Fruit fly (Drosophila melanogaster) Kc167 (cell line): ENCODE measurements around the gene PIP4K.

Source experiments
- Myc ChIP-seq: fragments of >200 bp; optimal IDR thresholded peaks from 2 replicates; lab custom pipeline; 2017; ENCODE audit warnings: missing external identifiers
- Sin3A ChIP-seq: fragments of >200 bp; optimal IDR thresholded peaks from 2 replicates; lab custom pipeline; 2018; ENCODE audit warnings: missing external identifiers
- h ChIP-seq: fragments of >200 bp; optimal IDR thresholded peaks from 3 replicates; lab custom pipeline; 2018; ENCODE audit warnings: missing external identifiers
- insv ChIP-seq: fragments of >200 bp; optimal IDR thresholded peaks from 3 replicates; lab custom pipeline; 2018; ENCODE audit warnings: missing external identifiers
- psq ChIP-seq: fragments of >200 bp; optimal IDR thresholded peaks from 2 replicates; lab custom pipeline; 2017; ENCODE audit warnings: missing external identifiers

DNA sequence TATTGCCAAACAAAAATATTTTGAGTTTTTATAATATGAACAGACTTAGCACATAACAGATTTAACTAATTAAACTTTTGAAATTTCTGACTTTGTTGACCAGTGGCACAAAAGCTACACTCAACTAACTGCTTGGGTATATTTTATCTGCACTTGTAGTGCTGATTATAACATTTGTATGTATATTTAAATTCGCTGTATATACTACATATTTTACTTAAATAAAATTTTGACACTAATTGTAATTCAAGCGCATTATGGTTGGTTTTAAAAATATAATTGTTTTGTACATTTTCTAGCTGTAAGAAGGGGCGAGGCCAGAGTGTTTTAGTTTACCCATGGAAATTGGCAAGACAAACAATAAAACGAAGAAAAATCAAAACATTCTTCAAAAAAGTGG lies 27.6 kb upstream of the PIP4K start:
- TF ChIP-seq h (lab: Kevin White, UChicago) (no peak), psq (lab: Kevin White, UChicago) (no peak), Myc (lab: Kevin White, UChicago) (no peak), Sin3A (no peak), insv (lab: Kevin White, UChicago) (no peak)
